Fruit fly (Drosophila melanogaster) whole organism, embryonic: ENCODE data around the gene SamDC.

ENCODE experiments used
- Asciz ChIP-seq: fragments of 200-800 bp; sonication (Bioruptor generic); optimal IDR thresholded peaks from 2 replicates; lab custom pipeline; 2017; ENCODE audit warnings: missing biosample characterization, mild to moderate bottlenecking, missing genetic modification characterization, missing genetic modification reagents
- Blimp-1 ChIP-seq: fragments of 200-800 bp; sonication (Bioruptor generic); optimal IDR thresholded peaks from 3 replicates; lab custom pipeline; 2018; ENCODE audit warnings: missing biosample characterization, missing genetic modification characterization, mild to moderate bottlenecking, moderate library complexity, missing genetic modification reagents
- CG11504 ChIP-seq: fragments of 200-800 bp; sonication (Bioruptor generic); optimal IDR thresholded peaks from 3 replicates; lab custom pipeline; 2019; ENCODE audit warnings: missing biosample characterization, mild to moderate bottlenecking, missing genetic modification characterization, moderate library complexity
- CG12219 ChIP-seq: fragments of 200-800 bp; sonication (Bioruptor generic); optimal IDR thresholded peaks from 3 replicates; lab custom pipeline; 2018; ENCODE audit warnings: missing biosample characterization, mild to moderate bottlenecking, missing genetic modification characterization
- CG17186 ChIP-seq: fragments of 200-800 bp; sonication (Bioruptor generic); optimal IDR thresholded peaks from 3 replicates; lab custom pipeline; 2017; ENCODE audit warnings: missing biosample characterization, missing genetic modification reagents, missing genetic modification characterization
- CG17802 ChIP-seq: fragments of 200-800 bp; sonication (Bioruptor generic); optimal IDR thresholded peaks from 2 replicates; lab custom pipeline; 2018; ENCODE audit warnings: missing biosample characterization, mild to moderate bottlenecking, missing genetic modification characterization, moderate library complexity
- CG17829 ChIP-seq: fragments of 200-800 bp; optimal IDR thresholded peaks from 2 replicates; lab custom pipeline; 2019; ENCODE audit warnings: missing biosample characterization, mild to moderate bottlenecking, missing genetic modification characterization, moderate library complexity
- CG2120 ChIP-seq: fragments of 200-800 bp; sonication (Bioruptor generic); optimal IDR thresholded peaks from 3 replicates; lab custom pipeline; 2016; ENCODE audit warnings: missing biosample characterization, missing genetic modification characterization
- CG2202 ChIP-seq: fragments of 200-800 bp; sonication (Bioruptor generic); optimal IDR thresholded peaks from 2 replicates; lab custom pipeline; 2018; ENCODE audit warnings: missing biosample characterization, mild to moderate bottlenecking, missing genetic modification characterization
- CG2875 ChIP-seq: fragments of 200-800 bp; sonication (Bioruptor generic); optimal IDR thresholded peaks from 2 replicates; lab custom pipeline; 2017; ENCODE audit warnings: missing biosample characterization, mild to moderate bottlenecking, missing genetic modification characterization, missing genetic modification reagents
- CG30431 ChIP-seq: fragments of 200-800 bp; sonication (Bioruptor generic); optimal IDR thresholded peaks from 2 replicates; lab custom pipeline; 2017; ENCODE audit warnings: missing biosample characterization, missing genetic modification characterization
- CG34422 ChIP-seq: fragments of 200-800 bp; sonication (Bioruptor generic); IDR thresholded peaks from 3 replicates; pipeline ENCODE4 v1.3.6; 2022; ENCODE audit warnings: missing biosample characterization, missing genetic modification characterization
- CG4424 ChIP-seq: fragments of 200-800 bp; sonication (Bioruptor generic); optimal IDR thresholded peaks from 3 replicates; lab custom pipeline; 2016; ENCODE audit warnings: missing biosample characterization, missing genetic modification characterization
- CG5245 ChIP-seq: fragments of 200-800 bp; sonication (Bioruptor generic); optimal IDR thresholded peaks from 3 replicates; lab custom pipeline; 2016; ENCODE audit warnings: missing biosample characterization, missing genetic modification characterization
- CG6175 ChIP-seq: fragments of 200-800 bp; sonication (Bioruptor generic); IDR thresholded peaks from 3 replicates; pipeline ENCODE4 v1.3.6; 2022; ENCODE audit warnings: missing biosample characterization, missing genetic modification characterization
- CG6254 ChIP-seq: fragments of 200-800 bp; sonication (Bioruptor generic); optimal IDR thresholded peaks from 3 replicates; lab custom pipeline; 2017; ENCODE audit warnings: mild to moderate bottlenecking, missing biosample characterization, missing genetic modification reagents, missing genetic modification characterization
- CG6683 ChIP-seq: fragments of 200-800 bp; sonication (Bioruptor generic); optimal IDR thresholded peaks from 2 replicates; lab custom pipeline; 2017; ENCODE audit warnings: missing biosample characterization, mild to moderate bottlenecking, missing genetic modification characterization, missing genetic modification reagents
- CG6854 ChIP-seq: fragments of 200-800 bp; sonication (Bioruptor generic); optimal IDR thresholded peaks from 3 replicates; lab custom pipeline; 2017; ENCODE audit warnings: missing biosample characterization, mild to moderate bottlenecking, missing genetic modification characterization
- CG7786 ChIP-seq: fragments of 200-800 bp; sonication (Bioruptor generic); optimal IDR thresholded peaks from 2 replicates; lab custom pipeline; 2016; ENCODE audit warnings: missing biosample characterization, missing genetic modification characterization
- CG7987 ChIP-seq: fragments of 200-800 bp; sonication (Bioruptor generic); optimal IDR thresholded peaks from 2 replicates; lab custom pipeline; 2018; ENCODE audit warnings: missing biosample characterization, mild to moderate bottlenecking, missing genetic modification characterization, moderate library complexity
- CG8281 ChIP-seq: fragments of 200-800 bp; sonication (Bioruptor generic); optimal IDR thresholded peaks from 2 replicates; lab custom pipeline; 2018; ENCODE audit warnings: missing biosample characterization, mild to moderate bottlenecking, missing genetic modification characterization, moderate library complexity
- Dp ChIP-seq: fragments of 200-800 bp; sonication (Bioruptor generic); optimal IDR thresholded peaks from 2 replicates; lab custom pipeline; 2018; ENCODE audit warnings: missing biosample characterization, mild to moderate bottlenecking, missing genetic modification characterization, moderate library complexity
- Dref ChIP-seq: fragments of 200-800 bp; sonication (Bioruptor generic); IDR thresholded peaks from 2 replicates; pipeline ENCODE4 v1.3.6; 2022; ENCODE audit warnings: missing biosample characterization, missing genetic modification characterization
- Fer2 ChIP-seq: fragments of 200-800 bp; sonication (Bioruptor generic); optimal IDR thresholded peaks from 2 replicates; lab custom pipeline; 2018; ENCODE audit warnings: missing biosample characterization, mild to moderate bottlenecking, missing genetic modification characterization, moderate library complexity
- HmgZ ChIP-seq: fragments of 200-800 bp; sonication (Bioruptor generic); optimal IDR thresholded peaks from 2 replicates; lab custom pipeline; 2018; ENCODE audit warnings: missing biosample characterization, mild to moderate bottlenecking, missing genetic modification characterization
- MBD-R2 ChIP-seq: fragments of 200-800 bp; sonication (Bioruptor generic); IDR thresholded peaks from 2 replicates; pipeline ENCODE4 v1.3.6; 2022; ENCODE audit warnings: missing biosample characterization, missing genetic modification characterization
- Mad ChIP-seq: fragments of 200-800 bp; sonication (Bioruptor generic); optimal IDR thresholded peaks from 2 replicates; lab custom pipeline; 2016; ENCODE audit warnings: missing biosample characterization, missing genetic modification characterization
- Med ChIP-seq: fragments of 200-800 bp; sonication (Bioruptor generic); peaks from one replicate; lab custom pipeline; 2016; ENCODE audit warnings: missing biosample characterization, missing genetic modification characterization, mild to moderate bottlenecking, inconsistent platforms, moderate library complexity
- Meics ChIP-seq: fragments of 200-800 bp; sonication (Bioruptor generic); optimal IDR thresholded peaks from 2 replicates; lab custom pipeline; 2017; ENCODE audit warnings: missing biosample characterization, mild to moderate bottlenecking, missing genetic modification characterization
- Nf-YA ChIP-seq: fragments of 200-800 bp; sonication (Bioruptor generic); IDR thresholded peaks from 2 replicates; pipeline ENCODE4 v1.3.6; 2022; ENCODE audit warnings: missing biosample characterization, missing genetic modification characterization
- Pdp1 ChIP-seq, 2 experiments: fragments of 200-800 bp; sonication (Bioruptor generic); optimal IDR thresholded peaks; 3 replicates each; lab custom pipeline; 2016; ENCODE audit warnings: missing biosample characterization in 2 of 2, missing genetic modification characterization in 2 of 2, mild to moderate bottlenecking in 1 of 2, moderate library complexity in 1 of 2
- bowl ChIP-seq: fragments of 200-800 bp; sonication (Bioruptor generic); IDR thresholded peaks from 2 replicates; pipeline ENCODE4 v1.3.6; 2022; ENCODE audit warnings: missing biosample characterization, missing genetic modification characterization
- br ChIP-seq: fragments of >200 bp; optimal IDR thresholded peaks from 2 replicates; lab custom pipeline; 2017
- dmrt11E ChIP-seq: fragments of 200-800 bp; sonication (Bioruptor generic); optimal IDR thresholded peaks from 3 replicates; lab custom pipeline; 2018; ENCODE audit warnings: missing biosample characterization, mild to moderate bottlenecking, missing genetic modification characterization, moderate library complexity
- exex ChIP-seq: fragments of 200-800 bp; sonication (Bioruptor generic); optimal IDR thresholded peaks from 4 replicates; lab custom pipeline; 2018; ENCODE audit warnings: missing biosample characterization, mild to moderate bottlenecking, missing genetic modification characterization, moderate library complexity
- fd3F ChIP-seq: fragments of 200-800 bp; sonication (Bioruptor generic); optimal IDR thresholded peaks from 2 replicates; lab custom pipeline; 2018; ENCODE audit warnings: missing biosample characterization, mild to moderate bottlenecking, missing genetic modification characterization, moderate library complexity
- h ChIP-seq: fragments of >200 bp; optimal IDR thresholded peaks from 2 replicates; lab custom pipeline; 2017
- insv ChIP-seq, 2 experiments: fragments of 200-800 bp; sonication (Bioruptor generic); optimal IDR thresholded peaks; 3 replicates each; lab custom pipeline; 2016 to 2018; ENCODE audit warnings: missing biosample characterization in 2 of 2, missing genetic modification characterization in 2 of 2
- jigr1 ChIP-seq: fragments of 200-800 bp; sonication (Bioruptor generic); IDR thresholded peaks from 3 replicates; pipeline ENCODE4 v1.3.6; 2022; ENCODE audit warnings: missing biosample characterization, missing genetic modification characterization
- kay ChIP-seq: fragments of 200-800 bp; sonication (Bioruptor generic); optimal IDR thresholded peaks from 2 replicates; lab custom pipeline; 2016; ENCODE audit warnings: missing biosample characterization, missing genetic modification characterization
- lilli ChIP-seq: fragments of 200-800 bp; sonication (Bioruptor generic); optimal IDR thresholded peaks from 3 replicates; lab custom pipeline; 2016; ENCODE audit warnings: missing biosample characterization, missing genetic modification characterization
- mam ChIP-seq: fragments of 200-800 bp; sonication (Bioruptor generic); optimal IDR thresholded peaks from 3 replicates; lab custom pipeline; 2016; ENCODE audit warnings: missing biosample characterization, missing genetic modification characterization
- nerfin-1 ChIP-seq: fragments of 200-800 bp; sonication (Bioruptor generic); optimal IDR thresholded peaks from 3 replicates; lab custom pipeline; 2019; ENCODE audit warnings: missing biosample characterization, mild to moderate bottlenecking, missing genetic modification characterization, moderate library complexity
- onecut ChIP-seq: fragments of 200-800 bp; sonication (Bioruptor generic); IDR thresholded peaks from 2 replicates; pipeline ENCODE4 v1.3.6; 2022; ENCODE audit warnings: missing biosample characterization, missing genetic modification characterization
- p53 ChIP-seq: fragments of 200-800 bp; sonication (Bioruptor generic); optimal IDR thresholded peaks from 2 replicates; lab custom pipeline; 2016; ENCODE audit warnings: missing biosample characterization, missing genetic modification characterization
- pfk ChIP-seq: fragments of 200-800 bp; sonication (Bioruptor generic); optimal IDR thresholded peaks from 2 replicates; lab custom pipeline; 2018; ENCODE audit warnings: missing biosample characterization, mild to moderate bottlenecking, missing genetic modification characterization, moderate library complexity
- pum ChIP-seq: fragments of 200-800 bp; sonication (Bioruptor generic); optimal IDR thresholded peaks from 2 replicates; lab custom pipeline; 2016; ENCODE audit warnings: missing biosample characterization, missing genetic modification characterization
- sisA ChIP-seq: fragments of 200-800 bp; sonication (Bioruptor generic); IDR thresholded peaks from 2 replicates; pipeline ENCODE4 v1.3.6; 2022; ENCODE audit warnings: missing biosample characterization, missing genetic modification characterization
- sqz ChIP-seq: fragments of 200-800 bp; sonication (Bioruptor generic); optimal IDR thresholded peaks from 3 replicates; lab custom pipeline; 2018; ENCODE audit warnings: missing biosample characterization, mild to moderate bottlenecking, missing genetic modification characterization
- sr ChIP-seq: fragments of 200-800 bp; sonication (Bioruptor generic); IDR thresholded peaks from 3 replicates; pipeline ENCODE4 v1.3.6; 2022; ENCODE audit warnings: missing biosample characterization, missing genetic modification characterization
- tna ChIP-seq: fragments of 200-800 bp; sonication (Bioruptor generic); IDR thresholded peaks from 2 replicates; pipeline ENCODE4 v1.3.6; 2022; ENCODE audit warnings: missing biosample characterization, missing genetic modification characterization; ENCODE audit not compliant: partially characterized antibody

The SamDC gene

dm6 chr2L:10299077-10299809 is 40.0 kb upstream of the SamDC start (continued):
- no peak for TF ChIP-seq tna (GFP tag; lab: Robert Waterston, UW)
- no peak for TF ChIP-seq bowl (GFP tag; lab: Robert Waterston, UW)
- peak; percentile 17 for TF ChIP-seq CG12219 (GFP tag; lab: Kevin White, UChicago)
- TF ChIP-seq dmrt11E (tag; lab: Kevin White, UChicago), result peak; percentile 20
- TF ChIP-seq CG11504, result peak; percentile 31
- no peak for TF ChIP-seq br (lab: Kevin White, UChicago)
- TF ChIP-seq mam (GFP tag; lab: Kevin White, UChicago), result no peak
- TF ChIP-seq p53 (GFP tag; lab: Kevin White, UChicago), result no peak
- TF ChIP-seq Blimp-1, result no peak
- no peak for TF ChIP-seq sqz (GFP tag; lab: Kevin White, UChicago)
- TF ChIP-seq CG2202 (tag; lab: Kevin White, UChicago), result no peak
- TF ChIP-seq CG5245 (GFP tag; lab: Kevin White, UChicago), result no peak
- peak; percentile 39 for TF ChIP-seq Med (GFP tag; lab: Kevin White, UChicago)
- no peak for TF ChIP-seq sisA (GFP tag; lab: Robert Waterston, UW)
- TF ChIP-seq CG6254 (GFP tag; lab: Kevin White, UChicago), result no peak
- no peak for TF ChIP-seq h (lab: Kevin White, UChicago)
- TF ChIP-seq sr (GFP tag; lab: Robert Waterston, UW), result no peak
- no peak for TF ChIP-seq CG17829 (tag; lab: Kevin White, UChicago)
- TF ChIP-seq pfk, result no peak
- TF ChIP-seq CG30431 (GFP tag; lab: Kevin White, UChicago), result no peak
- no peak for TF ChIP-seq CG34422
- no peak for TF ChIP-seq Nf-YA
- no peak for TF ChIP-seq Dref (GFP tag; lab: Robert Waterston, UW)
- no peak for TF ChIP-seq CG17802 (tag; lab: Kevin White, UChicago)

- TF ChIP-seq Asciz (GFP tag; lab: Kevin White, UChicago), result peak; percentile 46
- TF ChIP-seq CG4424 (GFP tag; lab: Kevin White, UChicago), result peak; percentile 71
- peak; percentile 37 for TF ChIP-seq nerfin-1
- TF ChIP-seq exex, result no peak
- TF ChIP-seq Pdp1 (GFP tag; optimal IDR thresholded peaks at IDR 0.05; lab: Kevin White, UChicago), result peak in 1 of 2 experiments; percentile 26
- no peak for TF ChIP-seq CG6175
- peak; percentile 42 for TF ChIP-seq HmgZ
- no peak for TF ChIP-seq pum
- TF ChIP-seq CG7987 (GFP tag; lab: Kevin White, UChicago), result no peak
- TF ChIP-seq MBD-R2 (GFP tag; lab: Robert Waterston, UW), result peak; percentile 56
- no peak for TF ChIP-seq CG7786 (GFP tag; lab: Kevin White, UChicago)
- TF ChIP-seq lilli (GFP tag; lab: Kevin White, UChicago), result peak; percentile 53
- TF ChIP-seq Fer2 (tag; lab: Kevin White, UChicago), result peak; percentile 19
- peak; percentile 15 for TF ChIP-seq Dp (GFP tag; lab: Kevin White, UChicago)
- no peak for TF ChIP-seq insv (GFP tag; optimal IDR thresholded peaks at IDR 0.05; lab: Kevin White, UChicago)
- TF ChIP-seq CG2120 (GFP tag; lab: Kevin White, UChicago), result peak; percentile 76
- peak; percentile 41 for TF ChIP-seq CG2875 (GFP tag; lab: Kevin White, UChicago)
- TF ChIP-seq onecut (GFP tag; lab: Robert Waterston, UW), result peak; percentile 59
- peak; percentile 28 for TF ChIP-seq kay
- TF ChIP-seq CG6854, result peak; percentile 27
- TF ChIP-seq fd3F (GFP tag; lab: Kevin White, UChicago), result peak; percentile 51
- peak; percentile 14 for TF ChIP-seq CG8281
- TF ChIP-seq Mad (GFP tag; lab: Kevin White, UChicago), result no peak
- no peak for TF ChIP-seq jigr1 (GFP tag; lab: Robert Waterston, UW)
- TF ChIP-seq CG6683 (GFP tag; lab: Kevin White, UChicago), result peak; percentile 57
- peak; percentile 76 for TF ChIP-seq dmrt11E (tag; lab: Kevin White, UChicago)
- no peak for TF ChIP-seq CG17186
- peak; percentile 76 for TF ChIP-seq Meics (GFP tag; lab: Kevin White, UChicago)
Measured at dm6 chr2L:10299810-10300147, 39.5 kb upstream of the SamDC start, which contains the start of gene CYLD. Gene CYLD, minus strand, starts transcription at chr2L:10299847.
